Fruit fly (Drosophila melanogaster): ENCODE results near the gene pix.

pix gene

DNA sequence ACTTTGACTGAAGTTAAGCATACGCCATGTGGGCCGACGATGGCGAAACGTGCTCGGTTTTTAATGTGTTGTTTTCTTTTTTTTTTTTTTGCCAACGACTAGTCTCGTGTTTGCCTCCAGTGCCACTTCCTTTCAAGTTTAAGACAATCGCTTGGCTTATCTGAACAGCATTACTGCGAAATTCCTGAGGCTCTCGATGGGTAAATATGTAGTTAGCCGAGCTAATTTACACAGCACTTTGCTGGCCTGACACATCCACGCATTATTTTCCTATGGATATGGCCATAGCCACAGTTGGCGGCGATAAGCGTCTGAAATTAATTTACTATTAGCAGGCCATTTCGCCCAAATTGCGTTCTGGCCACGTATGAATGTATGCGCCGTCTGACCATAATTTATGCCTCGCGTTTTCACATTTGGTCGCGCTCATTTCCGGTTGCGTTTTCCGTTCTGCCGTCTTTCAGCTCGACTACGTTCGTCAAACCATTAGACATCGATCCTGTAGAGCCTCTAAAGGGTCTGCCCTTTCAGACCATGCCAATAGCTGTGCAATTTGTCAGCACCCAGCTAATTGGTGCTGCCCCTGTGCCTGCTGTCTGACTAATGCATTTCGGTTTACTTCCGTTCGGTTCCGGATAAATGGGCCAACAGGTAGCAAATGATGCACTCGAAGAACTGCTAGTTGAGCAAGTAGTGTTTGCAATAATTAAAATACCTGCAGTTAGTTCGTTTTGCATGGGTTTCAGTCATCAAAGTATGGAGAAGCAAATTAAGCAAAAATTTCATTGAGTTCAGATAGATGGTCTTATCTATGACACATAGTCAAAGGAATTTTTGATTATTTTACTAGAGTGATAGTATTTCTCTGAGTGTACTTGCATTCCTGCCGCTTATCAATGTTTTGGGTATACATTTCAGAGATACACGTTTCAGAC, 46.1 kb upstream of the pix start:
- peak; percentile 8 for TF ChIP-seq CG10631 (GFP tag; optimal IDR thresholded peaks at IDR 0.05)
- no peak for TF ChIP-seq Blimp-1 (GFP tag; optimal IDR thresholded peaks at IDR 0.05)
- peak; percentile 41 for TF ChIP-seq fkh (GFP tag; optimal IDR thresholded peaks at IDR 0.05)

DNA sequence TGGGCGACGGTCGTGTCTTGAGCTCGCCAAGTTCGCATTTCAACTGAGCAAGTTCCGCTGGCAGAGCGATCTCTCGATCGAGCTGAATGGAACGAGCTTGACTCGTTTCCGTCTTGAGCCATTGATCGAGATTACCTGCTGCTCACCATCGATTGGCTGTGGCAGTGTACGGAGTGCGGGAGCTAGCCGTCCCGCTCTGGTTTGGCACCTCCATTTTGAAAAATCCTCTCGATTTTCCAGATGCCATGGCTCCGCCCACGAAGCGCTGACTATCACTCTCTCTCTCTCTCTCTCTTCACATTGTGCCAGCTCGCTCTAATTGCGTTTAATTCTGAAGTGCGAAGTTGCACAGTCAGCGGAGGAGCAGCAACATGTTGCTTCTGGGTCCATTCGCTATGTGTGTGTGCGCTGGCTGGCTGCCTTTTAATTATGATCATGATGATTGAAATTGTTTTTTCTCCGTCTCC, 44.7 kb upstream of the pix start, which contains the start of gene Doc2:
TSS of gene Doc2 (minus strand) at position 51 of the 467 bp plus-strand sequence.
- TF ChIP-seq CG6792 (GFP tag; optimal IDR thresholded peaks at IDR 0.05) (no peak), fkh (GFP tag; optimal IDR thresholded peaks at IDR 0.05) (peak; percentile 24)

DNA sequence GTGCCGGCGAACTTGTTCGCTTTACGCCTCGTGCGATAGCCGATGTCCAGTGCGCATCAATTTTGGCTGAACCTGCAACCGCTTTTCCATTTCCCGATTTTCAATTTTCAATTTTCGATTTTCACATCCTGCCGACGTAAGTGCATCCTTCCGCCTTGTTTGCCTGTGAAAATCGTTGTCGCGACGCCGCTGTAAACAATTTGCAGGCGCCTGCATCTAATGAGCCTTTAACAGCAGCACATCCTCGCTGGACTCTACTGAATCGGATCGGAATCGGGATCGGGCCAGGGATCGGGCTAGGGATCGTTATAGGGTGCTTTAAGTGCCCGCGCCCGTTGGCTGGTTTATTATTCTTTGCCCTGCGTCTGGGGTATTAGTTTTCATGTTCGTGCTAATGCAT, 42.8 kb upstream of the pix start:
- TF ChIP-seq OdsH (GFP tag; optimal IDR thresholded peaks at IDR 0.05) (no peak), Lpt (GFP tag; optimal IDR thresholded peaks at IDR 0.05) (no peak), CG9139 (GFP tag; optimal IDR thresholded peaks at IDR 0.05) (no peak), CG6163 (GFP tag; IDR thresholded peaks at IDR 0.05) (no peak), CG34406 (GFP tag; optimal IDR thresholded peaks at IDR 0.05) (no peak), CG6808 (GFP tag; optimal IDR thresholded peaks at IDR 0.05) (no peak), dsx (GFP tag; optimal IDR thresholded peaks at IDR 0.05; ENCODE audit: poor library complexity, severe bottlenecking) (no peak), CG15336 (GFP tag; IDR thresholded peaks at IDR 0.05) (no peak), Gug (GFP tag; IDR thresholded peaks at IDR 0.05) (no peak), cyc (GFP tag; optimal IDR thresholded peaks at IDR 0.05) (no peak), spab (GFP tag; optimal IDR thresholded peaks at IDR 0.05) (no peak), Eip75B (GFP tag; optimal IDR thresholded peaks at IDR 0.05) (no peak), CG4318 (GFP tag; optimal IDR thresholded peaks at IDR 0.05) (no peak), Sox15 (GFP tag; optimal IDR thresholded peaks at IDR 0.05) (no peak), net (GFP tag; optimal IDR thresholded peaks at IDR 0.05) (no peak), CG8319 (GFP tag; optimal IDR thresholded peaks at IDR 0.05) (no peak)

DNA sequence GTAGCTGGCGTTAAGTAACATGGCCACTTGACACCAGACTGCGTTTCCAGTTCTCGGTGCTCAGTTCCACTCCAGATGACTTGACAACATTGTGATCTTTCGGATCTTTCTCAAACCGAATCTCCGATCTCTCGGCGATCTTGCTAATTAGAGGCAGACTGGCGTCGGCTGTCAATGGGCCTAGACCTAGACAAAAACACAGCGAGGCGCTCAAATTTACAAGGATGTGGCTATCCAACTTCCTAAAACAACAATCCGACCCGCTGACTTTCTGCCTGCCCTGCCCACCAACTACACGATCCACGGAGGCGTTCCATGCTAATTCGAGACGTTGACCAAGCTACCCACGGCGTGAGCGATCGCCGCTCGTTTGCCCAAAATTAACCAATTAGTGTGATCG, 39.2 kb upstream of the pix start:
- TF ChIP-seq CG6276 (GFP tag; optimal IDR thresholded peaks at IDR 0.05), result no peak
- no peak for TF ChIP-seq fd59A (GFP tag; optimal IDR thresholded peaks at IDR 0.05)
- no peak for TF ChIP-seq Met (GFP tag; optimal IDR thresholded peaks at IDR 0.05)
- TF ChIP-seq Ets96B (tag; optimal IDR thresholded peaks at IDR 0.05), result no peak
- TF ChIP-seq Sox14 (GFP tag; optimal IDR thresholded peaks at IDR 0.05), result no peak

DNA sequence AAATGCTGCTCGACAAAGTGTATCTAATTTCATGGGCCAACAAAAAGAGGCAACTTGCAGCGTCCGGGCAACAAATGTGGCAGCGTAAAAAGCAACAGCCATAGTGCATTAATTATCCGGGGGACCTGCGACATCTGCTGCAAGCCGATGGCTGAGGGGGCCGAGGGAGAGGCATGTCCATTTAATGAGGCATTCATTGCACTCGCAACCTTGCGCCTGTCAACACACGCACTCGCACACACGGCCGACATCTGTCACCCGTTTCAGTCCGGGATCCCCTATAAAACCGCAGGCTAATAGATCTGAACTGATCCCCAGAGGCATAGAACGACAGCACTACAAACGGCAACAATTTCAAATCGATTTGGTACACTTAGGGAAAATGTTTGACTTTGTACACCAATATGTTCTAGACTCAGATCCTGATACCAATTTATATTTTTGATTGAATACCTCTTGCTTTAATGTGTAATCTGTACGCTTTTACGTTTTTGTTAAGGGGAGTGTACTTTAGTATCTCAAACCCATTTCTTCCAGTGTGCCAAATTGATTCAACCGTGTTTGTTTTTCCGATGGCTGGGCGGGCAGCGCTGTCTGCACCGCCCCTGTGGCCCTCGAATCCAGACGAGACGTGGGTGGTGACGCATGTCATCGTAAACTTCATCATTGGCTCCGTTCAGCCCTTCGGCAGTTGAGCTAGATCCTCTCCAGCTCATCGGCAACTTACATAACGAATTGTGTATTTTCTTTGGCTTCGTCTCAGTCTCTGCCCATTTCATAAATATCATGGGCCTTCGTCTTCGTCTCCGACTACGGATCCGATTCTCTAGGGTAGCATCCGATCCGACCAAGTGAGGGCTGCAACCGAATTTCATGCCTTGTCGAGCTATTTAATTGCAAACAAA, 37.2 kb upstream of the pix start:
- TF ChIP-seq Sox14 (GFP tag; optimal IDR thresholded peaks at IDR 0.05), result no peak
- peak; percentile 48 for TF ChIP-seq svp (GFP tag)
- no peak for TF ChIP-seq CG15336 (GFP tag; IDR thresholded peaks at IDR 0.05)
- no peak for TF ChIP-seq Blimp-1 (GFP tag; optimal IDR thresholded peaks at IDR 0.05)
- peak; percentile 21 for TF ChIP-seq CG3919 (GFP tag; optimal IDR thresholded peaks at IDR 0.05)
- TF ChIP-seq cyc (GFP tag; optimal IDR thresholded peaks at IDR 0.05), result no peak
- peak; percentile 18 for TF ChIP-seq CG10669 (GFP tag; optimal IDR thresholded peaks at IDR 0.05)
- no peak for TF ChIP-seq CG6808 (GFP tag; optimal IDR thresholded peaks at IDR 0.05)
- TF ChIP-seq CG32006 (GFP tag; optimal IDR thresholded peaks at IDR 0.05), result no peak
- TF ChIP-seq Eip75B (GFP tag; optimal IDR thresholded peaks at IDR 0.05), result peak; percentile 16
- peak; percentile 0 for TF ChIP-seq fkh (GFP tag; optimal IDR thresholded peaks at IDR 0.05)
- no peak for TF ChIP-seq fd59A (GFP tag; optimal IDR thresholded peaks at IDR 0.05)
- TF ChIP-seq esn (GFP tag; optimal IDR thresholded peaks at IDR 0.05), result no peak
- no peak for TF ChIP-seq Lpt (GFP tag; optimal IDR thresholded peaks at IDR 0.05)
- TF ChIP-seq dsx (GFP tag; optimal IDR thresholded peaks at IDR 0.05; ENCODE audit: poor library complexity, severe bottlenecking), result peak; percentile 12
- no peak for TF ChIP-seq CG6276 (GFP tag; optimal IDR thresholded peaks at IDR 0.05)
- TF ChIP-seq CG6163 (GFP tag; IDR thresholded peaks at IDR 0.05), result peak; percentile 61
- TF ChIP-seq salr (GFP tag; optimal IDR thresholded peaks at IDR 0.05), result no peak
- peak; percentile 6 for TF ChIP-seq Ets96B (tag; optimal IDR thresholded peaks at IDR 0.05)
- TF ChIP-seq spab (GFP tag; optimal IDR thresholded peaks at IDR 0.05), result peak; percentile 22
- no peak for TF ChIP-seq CG8119 (GFP tag; IDR thresholded peaks at IDR 0.05)
- no peak for TF ChIP-seq CG10631 (GFP tag; optimal IDR thresholded peaks at IDR 0.05)
- TF ChIP-seq CG34406 (GFP tag; optimal IDR thresholded peaks at IDR 0.05), result no peak
- TF ChIP-seq CG6792 (GFP tag; optimal IDR thresholded peaks at IDR 0.05), result no peak
